Worm (Caenorhabditis elegans) whole organism, L3 larva: ENCODE measurements around the gene ZK856.14.

Experiments used
- ZK546.5 ChIP-seq: sonication (generic microtip); optimal IDR thresholded peaks from 2 replicates; lab custom pipeline; 2017; ENCODE audit warnings: missing biosample characterization, missing genetic modification characterization
- aly-2 ChIP-seq: fragments of 150-350 bp; optimal IDR thresholded peaks from 2 replicates; lab custom pipeline; 2014; ENCODE audit warnings: missing biosample characterization, missing genetic modification characterization
- ama-1 ChIP-seq: fragments of 150-350 bp; optimal IDR thresholded peaks from 2 replicates; lab custom pipeline; 2018
- ceh-28 ChIP-seq: fragments of 150-350 bp; optimal IDR thresholded peaks from 2 replicates; lab custom pipeline; 2014; ENCODE audit warnings: missing biosample characterization, missing genetic modification reagents, missing genetic modification characterization
- ceh-82 ChIP-seq: fragments of 150-350 bp; optimal IDR thresholded peaks from 2 replicates; lab custom pipeline; 2014; ENCODE audit warnings: missing biosample characterization, missing genetic modification characterization
- daf-12 ChIP-seq: fragments of 150-350 bp; optimal IDR thresholded peaks from 2 replicates; lab custom pipeline; 2014; ENCODE audit warnings: missing biosample characterization, missing genetic modification reagents, missing genetic modification characterization
- egl-5 ChIP-seq: fragments of 150-350 bp; optimal IDR thresholded peaks from 2 replicates; lab custom pipeline; 2017; ENCODE audit warnings: missing biosample characterization, missing genetic modification reagents, missing genetic modification characterization, inconsistent platforms
- elt-1 ChIP-seq: fragments of 150-350 bp; optimal IDR thresholded peaks from 2 replicates; lab custom pipeline; 2014; ENCODE audit warnings: missing biosample characterization, missing genetic modification characterization
- elt-2 ChIP-seq: sonication (generic microtip); optimal IDR thresholded peaks from 2 replicates; lab custom pipeline; 2016; ENCODE audit warnings: missing genetic modification reagents, mild to moderate bottlenecking, missing genetic modification characterization, missing compliant biosample characterization
- elt-3 ChIP-seq, 3 experiments: fragments of 150-350 bp in 1 of 3; sonication (generic microtip) in 2 of 3; optimal IDR thresholded peaks; 2 replicates in 2 of 3; 4 replicates in 1 of 3; lab custom pipeline; 2014 to 2017; ENCODE audit warnings: missing biosample characterization in 3 of 3, missing genetic modification characterization in 3 of 3
- eor-1 ChIP-seq, 2 experiments: fragments of 150-350 bp; optimal IDR thresholded peaks; 2 replicates each; lab custom pipeline; 2014 to 2018; ENCODE audit warnings: missing biosample characterization in 2 of 2, missing genetic modification characterization in 2 of 2
- fkh-10 ChIP-seq: sonication (generic microtip); optimal IDR thresholded peaks from 2 replicates; lab custom pipeline; 2017; ENCODE audit warnings: missing biosample characterization, missing genetic modification reagents, missing genetic modification characterization
- fkh-2 ChIP-seq: fragments of 150-350 bp; optimal IDR thresholded peaks from 2 replicates; lab custom pipeline; 2014; ENCODE audit warnings: missing biosample characterization, missing genetic modification reagents, missing genetic modification characterization
- hmg-11 ChIP-seq: sonication (generic microtip); optimal IDR thresholded peaks from 2 replicates; lab custom pipeline; 2016; ENCODE audit warnings: missing genetic modification characterization, missing compliant biosample characterization
- jun-1 ChIP-seq: fragments of 150-350 bp; optimal IDR thresholded peaks from 2 replicates; lab custom pipeline; 2014; ENCODE audit warnings: missing biosample characterization, missing genetic modification reagents, missing genetic modification characterization
- lin-15B ChIP-seq: fragments of 150-350 bp; optimal IDR thresholded peaks from 2 replicates; lab custom pipeline; 2014; ENCODE audit warnings: missing biosample characterization, missing genetic modification characterization
- lsy-12 ChIP-seq: sonication (generic microtip); optimal IDR thresholded peaks from 2 replicates; lab custom pipeline; 2016; ENCODE audit warnings: mild to moderate bottlenecking, missing genetic modification characterization, missing compliant biosample characterization
- mml-1 ChIP-seq: fragments of 150-350 bp; sonication (generic microtip); optimal IDR thresholded peaks from 3 replicates; lab custom pipeline; 2014; ENCODE audit warnings: missing biosample characterization, missing genetic modification characterization
- nfya-1 ChIP-seq: sonication (generic microtip); optimal IDR thresholded peaks from 2 replicates; lab custom pipeline; 2017; ENCODE audit warnings: missing genetic modification characterization, mild to moderate bottlenecking, missing compliant biosample characterization, antibody characterized with exemption, moderate library complexity; ENCODE audit not compliant: insufficient read depth
- nhr-23 ChIP-seq: fragments of 150-350 bp; optimal IDR thresholded peaks from 2 replicates; lab custom pipeline; 2014; ENCODE audit warnings: missing biosample characterization, missing genetic modification reagents, missing genetic modification characterization
- nhr-28 ChIP-seq: fragments of 150-350 bp; optimal IDR thresholded peaks from 2 replicates; lab custom pipeline; 2014; ENCODE audit warnings: missing biosample characterization, missing genetic modification characterization
- nhr-43 ChIP-seq: sonication (generic microtip); optimal IDR thresholded peaks from 2 replicates; lab custom pipeline; 2016; ENCODE audit warnings: mild to moderate bottlenecking, missing genetic modification characterization, missing compliant biosample characterization; ENCODE audit not compliant: poor library complexity, severe bottlenecking
- nhr-67 ChIP-seq: fragments of 150-350 bp; optimal IDR thresholded peaks from 2 replicates; lab custom pipeline; 2014; ENCODE audit warnings: missing biosample characterization, missing genetic modification characterization
- nhr-77 ChIP-seq: fragments of 150-350 bp; optimal IDR thresholded peaks from 2 replicates; lab custom pipeline; 2014; ENCODE audit warnings: missing biosample characterization, missing genetic modification characterization
- pha-4 ChIP-seq: fragments of 150-350 bp; optimal IDR thresholded peaks from 2 replicates; lab custom pipeline; 2014; ENCODE audit warnings: missing biosample characterization, missing genetic modification reagents, missing genetic modification characterization
- sea-2 ChIP-seq: fragments of 150-350 bp; sonication (generic microtip); optimal IDR thresholded peaks from 4 replicates; lab custom pipeline; 2014; ENCODE audit warnings: missing biosample characterization, missing genetic modification reagents, missing genetic modification characterization
- snpc-4 ChIP-seq: fragments of 150-350 bp; optimal IDR thresholded peaks from 2 replicates; lab custom pipeline; 2014; ENCODE audit warnings: missing biosample characterization, missing genetic modification characterization
- unc-62 ChIP-seq: fragments of 150-350 bp; sonication (generic microtip); optimal IDR thresholded peaks from 4 replicates; lab custom pipeline; 2014; ENCODE audit warnings: missing biosample characterization, missing genetic modification reagents, missing genetic modification characterization
- zag-1 ChIP-seq: fragments of 150-350 bp; optimal IDR thresholded peaks from 2 replicates; lab custom pipeline; 2014; ENCODE audit warnings: missing biosample characterization, missing genetic modification characterization

The ZK856.14 gene

DNA sequence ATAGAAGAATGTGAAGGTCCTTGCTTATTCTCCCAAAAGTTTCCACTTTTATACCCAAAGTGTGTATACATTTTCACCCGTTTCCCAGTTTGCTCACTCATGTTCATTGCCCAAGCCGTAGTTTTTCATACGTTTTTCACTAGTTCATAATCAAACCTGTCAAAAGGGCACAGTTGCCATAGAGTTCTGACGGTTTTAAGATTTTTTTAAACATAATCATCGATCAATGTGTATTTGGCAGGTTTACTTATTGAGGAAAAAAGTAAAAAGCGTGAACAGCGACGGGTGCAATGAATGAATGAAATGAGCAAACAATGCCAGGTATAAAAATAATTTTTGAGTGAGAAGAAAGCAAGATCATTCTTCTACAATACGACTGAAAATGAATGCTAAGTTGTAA lies 4.5 kb downstream of the ZK856.14 start, which contains the start of the genes fipr-5 and fipr-9:
fipr-5 (minus strand) TSS at position 101 of the 400 bp plus-strand sequence.
fipr-9 (plus strand) TSS at position 346 of the 400 bp plus-strand sequence.
- TF ChIP-seq nhr-43 (tag; lab: Kevin White, UChicago), result no peak
- TF ChIP-seq snpc-4 (tag; lab: Kevin White, UChicago), result no peak
- no peak for TF ChIP-seq jun-1 (tag; lab: Kevin White, UChicago)
- TF ChIP-seq unc-62 (GFP tag; lab: Kevin White, UChicago), result no peak
- no peak for TF ChIP-seq ceh-28 (tag; lab: Kevin White, UChicago)
- TF ChIP-seq nhr-77 (tag; lab: Kevin White, UChicago), result no peak
- no peak for TF ChIP-seq ZK546.5 (tag; lab: Kevin White, UChicago)
- TF ChIP-seq nfya-1 (tag; lab: Kevin White, UChicago), result no peak
- no peak for TF ChIP-seq elt-2 (tag; lab: Kevin White, UChicago)
- no peak for TF ChIP-seq elt-3 (tag; optimal IDR thresholded peaks at IDR 0.05; lab: Kevin White, UChicago)
- TF ChIP-seq, all 47 proteins: peak for 0

DNA sequence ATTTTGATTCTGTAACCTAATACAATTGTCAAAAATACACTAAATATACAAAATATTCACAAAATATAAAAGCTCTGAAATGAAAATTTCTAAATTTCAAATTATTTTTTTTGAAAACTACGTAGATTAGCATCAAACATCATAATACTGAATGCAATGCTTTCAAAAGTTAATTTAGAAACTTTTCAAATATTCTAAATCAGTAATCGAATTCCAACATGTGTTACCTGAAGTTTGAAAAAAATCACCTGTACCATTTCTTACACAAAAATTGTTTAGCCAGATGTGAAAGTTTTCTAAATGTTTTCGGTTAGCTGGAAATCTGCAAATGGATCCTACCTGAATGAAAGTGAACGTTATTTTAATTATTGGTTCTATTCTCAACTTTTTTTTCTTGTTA lies 5.2 kb downstream of the ZK856.14 start, which contains the start of gene C12D8.20:
C12D8.20 (plus strand) TSS at position 301 of the 400 bp plus-strand sequence.
- TF ChIP-seq hmg-11, result no peak
- no peak for TF ChIP-seq nhr-43 (tag; lab: Kevin White, UChicago)
- TF ChIP-seq lsy-12 (tag; lab: Kevin White, UChicago), result no peak
- no peak for TF ChIP-seq aly-2 (tag; lab: Kevin White, UChicago)
- no peak for TF ChIP-seq pha-4 (tag; lab: Kevin White, UChicago)
- no peak for TF ChIP-seq ceh-28 (tag; lab: Kevin White, UChicago)
- TF ChIP-seq nhr-23 (tag; lab: Kevin White, UChicago), result no peak
- no peak for TF ChIP-seq fkh-2 (tag; lab: Kevin White, UChicago)
- TF ChIP-seq mml-1 (tag; lab: Kevin White, UChicago), result no peak
- TF ChIP-seq daf-12 (tag; lab: Kevin White, UChicago), result no peak
- TF ChIP-seq fkh-10, result no peak
- TF ChIP-seq, all 47 proteins: peak for 0

DNA sequence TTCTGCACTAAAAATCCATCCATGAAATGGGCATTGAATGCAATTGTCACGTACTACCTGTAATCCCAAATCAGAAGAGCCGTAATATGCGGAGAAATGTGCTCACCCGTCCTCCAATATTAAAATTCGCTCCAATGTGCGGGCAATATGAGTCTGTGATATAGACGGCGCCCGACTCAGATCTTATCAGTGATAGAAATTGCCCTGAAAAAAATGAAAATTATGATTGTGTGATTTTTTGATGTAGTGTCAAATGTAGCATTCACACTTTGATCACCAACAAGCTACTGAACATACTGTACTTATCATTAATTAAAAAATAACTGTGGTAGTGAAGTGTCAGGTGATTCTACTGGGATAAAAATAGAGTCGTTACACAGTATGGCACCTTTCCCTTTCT lies 7.8 kb downstream of the ZK856.14 start:
- TF ChIP-seq elt-2 (tag; lab: Kevin White, UChicago) (peak; percentile 68), daf-12 (tag; lab: Kevin White, UChicago) (no peak), ceh-28 (tag; lab: Kevin White, UChicago) (no peak)

DNA sequence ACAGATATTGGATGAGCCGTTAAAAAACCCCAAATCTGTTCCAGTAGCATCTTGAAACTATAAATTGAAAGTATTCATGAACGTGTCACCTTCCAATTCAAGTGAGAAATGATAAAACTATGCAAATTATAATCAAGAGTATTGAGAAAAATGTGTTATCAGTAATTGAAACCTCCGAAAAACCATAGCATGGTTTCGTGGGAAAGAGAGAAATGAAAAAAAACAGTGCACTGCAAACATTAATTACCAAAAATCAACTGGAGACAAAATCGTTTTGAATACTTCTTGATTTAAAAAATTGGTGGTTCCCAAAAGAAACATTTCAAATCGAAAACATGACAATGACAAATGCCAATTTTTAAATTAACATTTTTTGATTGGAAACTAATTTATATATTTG lies 8.8 kb downstream of the ZK856.14 start, which contains the start of gene daf-36:
daf-36 (minus strand) TSS at position 101 of the 400 bp plus-strand sequence.
- TF ChIP-seq elt-2 (tag; lab: Kevin White, UChicago) (peak; percentile 28), nhr-77 (tag; lab: Kevin White, UChicago) (no peak), fkh-10 (no peak)

DNA sequence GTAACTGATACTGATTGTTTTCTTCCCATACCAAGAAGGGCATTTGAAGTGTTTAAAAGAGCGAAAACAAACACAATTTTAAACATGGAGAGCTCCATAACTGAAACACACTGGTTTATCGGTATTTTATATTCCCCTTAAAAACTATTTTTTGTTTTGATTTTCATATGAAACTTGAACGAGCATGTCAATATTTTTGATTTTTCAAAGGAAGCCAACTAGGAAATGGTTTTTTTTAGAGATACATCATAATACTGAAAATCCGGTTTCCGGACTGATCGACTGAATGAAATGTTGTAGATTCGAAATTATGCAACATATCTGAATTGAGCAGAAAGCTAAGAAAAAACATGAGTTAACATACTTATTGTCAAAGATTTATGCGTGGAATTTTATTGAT lies 10.5 kb downstream of the ZK856.14 start, which contains the start of gene ttr-19:
ttr-19 (minus strand) TSS at position 101 of the 400 bp plus-strand sequence.
- TF ChIP-seq nhr-28 (tag; lab: Kevin White, UChicago) (no peak), zag-1 (tag; lab: Kevin White, UChicago) (no peak), egl-5 (no peak), elt-1 (tag; lab: Kevin White, UChicago) (no peak), mml-1 (tag; lab: Kevin White, UChicago) (no peak), ama-1 (lab: Kevin White, UChicago) (no peak), nhr-67 (no peak), lin-15B (no peak), ceh-82 (tag; lab: Kevin White, UChicago) (no peak)

DNA sequence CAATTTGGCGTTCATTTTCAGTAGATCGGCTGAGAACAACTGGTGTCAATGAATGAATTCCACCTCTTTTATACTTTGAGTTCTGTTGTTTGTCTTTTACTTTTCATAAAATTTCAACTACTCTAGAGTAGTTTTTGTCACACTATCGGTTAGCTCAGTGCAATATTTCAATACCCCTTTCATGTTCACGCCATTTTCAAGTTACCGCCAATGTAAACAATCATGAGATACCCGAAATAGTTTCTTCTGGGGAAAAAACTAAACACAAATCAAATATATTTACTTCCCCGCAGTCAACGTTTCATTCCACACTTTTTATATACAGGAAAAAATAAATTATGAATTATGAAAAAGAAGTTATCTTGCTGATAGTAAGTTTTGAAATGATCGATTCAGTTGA lies 11.5 kb downstream of the ZK856.14 start, which contains the start of gene fipr-4:
fipr-4 (minus strand) TSS at position 101 of the 400 bp plus-strand sequence.
- TF ChIP-seq ZK546.5 (tag; lab: Kevin White, UChicago), result no peak
- peak; percentile 42 for TF ChIP-seq pha-4 (tag; lab: Kevin White, UChicago)
- TF ChIP-seq nhr-67, result no peak
- TF ChIP-seq nhr-23 (tag; lab: Kevin White, UChicago), result no peak
- TF ChIP-seq sea-2 (GFP tag; lab: Kevin White, UChicago), result no peak
- TF ChIP-seq fkh-2 (tag; lab: Kevin White, UChicago), result no peak
- TF ChIP-seq eor-1 (tag; optimal IDR thresholded peaks at IDR 0.05; lab: Kevin White, UChicago), result no peak
